Fruit fly (Drosophila melanogaster): Measurements from ENCODE around the gene CG8939.

Gene CG8939

DNA sequence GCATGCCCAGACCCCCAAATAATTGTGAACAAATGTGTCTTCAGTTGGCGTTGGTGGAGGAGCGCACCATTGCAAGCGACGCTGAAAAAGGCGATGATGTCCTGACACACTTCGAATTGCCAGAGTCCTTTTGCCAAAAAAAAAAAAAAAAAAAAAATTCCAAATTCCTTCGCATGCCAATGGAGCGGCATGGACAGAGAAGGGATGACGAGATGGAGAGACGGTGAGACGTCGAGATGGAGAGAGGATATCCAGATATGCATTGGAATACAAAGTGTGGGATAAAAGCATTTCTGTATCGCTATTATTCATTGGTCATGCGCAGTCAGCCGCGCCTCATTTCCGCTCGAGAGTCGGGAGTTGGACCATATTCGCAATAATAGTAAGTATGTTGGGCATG, 25.2 kb upstream of the CG8939 start (continued):
- TF ChIP-seq sd (tag; optimal IDR thresholded peaks at IDR 0.05), result peak; percentile 55
- TF ChIP-seq nerfin-1 (tag; optimal IDR thresholded peaks at IDR 0.05), result peak; percentile 96

DNA sequence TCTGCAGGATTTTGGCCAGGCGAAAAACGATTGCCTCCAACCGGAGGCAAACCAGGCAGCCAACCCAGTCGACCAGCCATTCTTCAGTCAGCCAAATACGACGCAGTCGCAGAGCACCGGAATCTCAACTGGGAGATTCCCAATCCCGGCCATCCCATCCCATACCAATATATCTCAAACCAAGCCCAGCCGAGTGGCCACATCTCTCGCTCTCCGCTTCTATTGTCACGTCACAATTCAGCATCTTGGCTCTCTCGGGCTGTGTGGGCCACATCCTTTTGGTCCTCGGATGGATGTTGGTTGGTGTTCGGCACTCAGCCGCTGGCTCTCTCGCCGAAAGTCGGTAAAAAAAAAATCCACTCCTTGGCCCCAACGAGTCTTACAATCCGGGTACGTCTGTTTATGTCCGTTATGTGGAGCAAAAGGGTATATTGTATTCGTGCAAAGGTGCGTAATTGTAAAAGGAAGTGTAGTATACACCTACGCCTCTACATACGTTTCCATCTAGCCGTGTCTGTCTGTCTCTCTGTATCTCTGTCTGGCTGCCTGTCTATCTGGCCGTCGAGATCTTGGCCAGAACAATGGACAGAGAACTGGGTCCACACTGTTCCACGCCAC, 23.6 kb upstream of the CG8939 start, which contains the start of gene mmd:
Gene mmd (minus strand): TSS at position 3 of the 618 bp plus-strand sequence.
- TF ChIP-seq GATAe (GFP tag; conservative IDR thresholded peaks at IDR 0.05) (no peak), ewg (GFP tag; optimal IDR thresholded peaks at IDR 0.05) (peak; percentile 56), CG3407 (GFP tag; optimal IDR thresholded peaks at IDR 0.05) (no peak), pb (GFP tag; optimal IDR thresholded peaks at IDR 0.05) (no peak), Myb (GFP tag; optimal IDR thresholded peaks at IDR 0.05) (no peak), Deaf1 (tag; optimal IDR thresholded peaks at IDR 0.05) (peak; percentile 89), Dek (tag; optimal IDR thresholded peaks at IDR 0.05) (no peak), CG11247 (GFP tag; IDR thresholded peaks at IDR 0.05) (no peak), CG3281 (GFP tag; optimal IDR thresholded peaks at IDR 0.05) (no peak), CG32532 (GFP tag; IDR thresholded peaks at IDR 0.05) (0 out of 2 replicates have a peak, but pooled peaks have one; percentile 20), CG11093 (GFP tag; IDR thresholded peaks at IDR 0.05) (no peak), CG4617 (GFP tag; optimal IDR thresholded peaks at IDR 0.05; ENCODE audit: borderline replicate concordance) (no peak), Trl (optimal IDR thresholded peaks at IDR 0.05) (peak; percentile 21 to 44), Trl (GFP tag; optimal IDR thresholded peaks at IDR 0.05) (no peak), abd-A (tag; optimal IDR thresholded peaks at IDR 0.05) (peak; percentile 54), CG31388 (GFP tag; optimal IDR thresholded peaks at IDR 0.05) (no peak), lmd (GFP tag; IDR thresholded peaks at IDR 0.05) (no peak), MTF-1 (GFP tag; optimal IDR thresholded peaks at IDR 0.05; ENCODE audit: borderline replicate concordance) (no peak), onecut (GFP tag; IDR thresholded peaks at IDR 0.05) (no peak), CG14050 (GFP tag; IDR thresholded peaks at IDR 0.05) (no peak), CG2120 (GFP tag; optimal IDR thresholded peaks at IDR 0.05) (no peak), Aef1 (GFP tag; IDR thresholded peaks at IDR 0.05) (no peak), ssp (GFP tag; IDR thresholded peaks at IDR 0.05) (no peak), CG13894 (tag; optimal IDR thresholded peaks at IDR 0.05) (peak; percentile 95), CG15269 (tag; optimal IDR thresholded peaks at IDR 0.05) (no peak), ATbp (GFP tag; optimal IDR thresholded peaks at IDR 0.05) (no peak), CG7556 (GFP tag; optimal IDR thresholded peaks at IDR 0.05) (no peak), vfl (GFP tag; optimal IDR thresholded peaks at IDR 0.05) (no peak), CG11695 (GFP tag; IDR thresholded peaks at IDR 0.05) (no peak), Ets65A (GFP tag) (peak; percentile 68), CrebB (tag; optimal IDR thresholded peaks at IDR 0.05) (no peak), gcm2 (GFP tag; optimal IDR thresholded peaks at IDR 0.05) (no peak)

DNA sequence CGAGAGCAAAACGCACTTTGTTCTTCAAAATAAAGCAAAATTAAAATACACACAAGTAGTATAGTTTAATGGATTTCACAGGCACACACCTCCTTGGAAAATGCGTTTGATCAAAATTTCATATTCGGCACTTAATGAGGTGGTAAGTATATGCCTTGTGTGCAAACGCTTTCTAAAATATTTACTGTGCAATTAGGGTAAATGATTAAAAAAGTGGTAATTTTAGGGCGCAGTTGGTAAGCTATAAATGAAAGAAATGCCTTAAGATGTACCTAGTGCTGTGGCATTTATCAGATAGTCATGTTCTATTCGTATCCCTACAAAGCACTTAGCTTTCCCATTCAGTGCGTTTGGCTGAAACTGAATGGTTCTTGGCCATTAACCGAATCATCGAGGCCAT, 22.7 kb upstream of the CG8939 start, which contains the start of gene Or13a:
Gene Or13a (plus strand): TSS at position 301 of the 400 bp plus-strand sequence.
- TF ChIP-seq fd64A (GFP tag; optimal IDR thresholded peaks at IDR 0.05) (no peak), Xbp1 (GFP tag; optimal IDR thresholded peaks at IDR 0.05) (no peak), klu (GFP tag; IDR thresholded peaks at IDR 0.05) (no peak), p53 (GFP tag; optimal IDR thresholded peaks at IDR 0.05) (no peak), CG1024 (GFP tag; IDR thresholded peaks at IDR 0.05) (no peak), tll (GFP tag; optimal IDR thresholded peaks at IDR 0.05) (no peak), CG2875 (GFP tag; optimal IDR thresholded peaks at IDR 0.05) (no peak), Dp (GFP tag; optimal IDR thresholded peaks at IDR 0.05) (no peak), caup (GFP tag; optimal IDR thresholded peaks at IDR 0.05; ENCODE audit: severe bottlenecking) (no peak), oc (tag; optimal IDR thresholded peaks at IDR 0.05) (no peak), CG3407 (GFP tag; optimal IDR thresholded peaks at IDR 0.05) (no peak), fd102C (GFP tag; optimal IDR thresholded peaks at IDR 0.05) (no peak), CG5953 (GFP tag; IDR thresholded peaks at IDR 0.05) (no peak), sens (GFP tag) (no peak), Asciz (GFP tag; optimal IDR thresholded peaks at IDR 0.05) (no peak), sqz (GFP tag; optimal IDR thresholded peaks at IDR 0.05) (no peak), CG30403 (GFP tag; optimal IDR thresholded peaks at IDR 0.05) (no peak)
